Fruit fly (Drosophila melanogaster) S2 (cell line): ENCODE measurements around the gene Sfp87B.

Experiments
- CG8478 ChIP-seq: fragments of >200 bp; optimal IDR thresholded peaks from 2 replicates; lab custom pipeline; 2018
- CTCF ChIP-seq, 2 experiments: fragments of >200 bp; optimal IDR thresholded peaks; 2 replicates each; lab custom pipeline; 2018

The Sfp87B gene

dm6 chr3R:12314236-12314635, 41.3 kb downstream of the Sfp87B start:
- TF ChIP-seq CTCF (optimal IDR thresholded peaks at IDR 0.05; lab: Kevin White, UChicago) (no peak), CG8478 (lab: Kevin White, UChicago) (no peak)

DNA sequence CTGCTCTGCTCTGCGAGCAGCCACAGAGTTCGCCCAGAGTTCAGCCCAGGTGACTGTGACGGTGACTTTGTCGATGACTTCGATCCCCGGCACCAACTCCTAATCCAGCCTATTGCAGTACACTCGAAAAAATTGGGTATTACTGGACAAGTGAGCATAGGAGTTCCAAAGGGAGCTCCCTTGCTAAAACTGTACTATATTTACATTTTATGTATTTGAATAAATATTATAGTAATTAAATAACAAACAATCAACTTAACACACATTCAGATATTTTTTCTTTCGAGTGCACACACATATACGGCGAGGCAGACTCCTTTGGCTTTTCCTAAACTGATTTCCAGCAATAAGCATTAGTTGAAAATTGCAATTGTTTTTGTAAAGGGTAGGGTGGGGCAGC, 42.5 kb downstream of the Sfp87B start:
- TF ChIP-seq CG8478 (lab: Kevin White, UChicago) (no peak), CTCF (optimal IDR thresholded peaks at IDR 0.05; lab: Kevin White, UChicago) (no peak)

DNA sequence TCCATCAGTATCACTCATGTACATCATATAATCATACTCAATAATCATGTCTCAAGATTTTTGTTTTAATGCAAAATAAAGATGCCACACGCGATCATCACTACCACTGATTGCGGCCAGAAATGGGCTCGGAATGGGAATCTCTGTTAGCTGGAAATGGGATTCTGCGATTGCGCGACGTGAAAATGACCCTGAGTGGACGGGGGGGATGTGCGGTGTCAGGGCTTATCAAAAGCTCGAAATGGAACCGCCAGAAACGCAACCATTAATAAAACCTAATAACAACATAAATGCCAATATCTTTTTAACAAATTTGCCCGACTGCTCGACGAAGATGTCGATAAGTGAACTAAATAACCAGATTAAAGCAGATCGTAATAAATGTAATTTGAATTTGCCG, 43.5 kb downstream of the Sfp87B start:
- TF ChIP-seq CG8478 (lab: Kevin White, UChicago) (no peak), CTCF (optimal IDR thresholded peaks at IDR 0.05; lab: Kevin White, UChicago) (no peak)

DNA sequence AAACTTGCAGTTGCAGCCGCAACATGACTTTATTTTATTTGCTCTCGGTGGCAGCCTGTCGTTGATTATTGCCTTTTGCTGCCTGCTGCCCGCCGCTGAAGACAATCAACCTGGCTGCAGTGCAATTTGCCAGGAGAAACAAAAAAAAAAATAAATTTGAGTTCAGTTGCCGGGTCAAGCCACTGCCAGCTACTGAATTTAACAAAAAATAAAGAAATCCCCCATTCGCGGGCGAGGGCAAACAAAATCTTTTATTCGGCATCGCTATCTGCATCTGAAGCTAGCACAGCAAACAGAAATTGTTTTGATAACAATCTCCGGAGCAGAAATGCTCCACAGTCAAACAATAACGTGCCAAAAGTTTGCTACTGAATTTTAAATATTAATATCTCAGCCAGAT, 44.4 kb downstream of the Sfp87B start:
- TF ChIP-seq CTCF (optimal IDR thresholded peaks at IDR 0.05; lab: Kevin White, UChicago) (no peak), CG8478 (lab: Kevin White, UChicago) (no peak)
